Worm (Caenorhabditis elegans) whole organism, mixed stage, embryonic: ENCODE results near the gene C07A12.18.

Experiments
- ceh-39 ChIP-seq: fragments of 150-350 bp; optimal IDR thresholded peaks from 2 replicates; lab custom pipeline; 2014; ENCODE audit warnings: missing biosample characterization, missing genetic modification characterization
- ces-1 ChIP-seq: fragments of 150-350 bp; optimal IDR thresholded peaks from 2 replicates; lab custom pipeline; 2014; ENCODE audit warnings: missing biosample characterization, missing genetic modification reagents, missing genetic modification characterization
- elt-3 ChIP-seq: fragments of 150-350 bp; optimal IDR thresholded peaks from 2 replicates; lab custom pipeline; 2014; ENCODE audit warnings: missing biosample characterization, missing genetic modification characterization
- lin-13 ChIP-seq: fragments of 150-350 bp; optimal IDR thresholded peaks from 2 replicates; lab custom pipeline; 2014; ENCODE audit warnings: missing biosample characterization, missing genetic modification characterization
- lsy-2 ChIP-seq: fragments of 150-350 bp; optimal IDR thresholded peaks from 2 replicates; lab custom pipeline; 2014; ENCODE audit warnings: missing biosample characterization, missing genetic modification characterization
- mab-5 ChIP-seq: fragments of 150-350 bp; optimal IDR thresholded peaks from 2 replicates; lab custom pipeline; 2014; ENCODE audit warnings: missing biosample characterization, missing genetic modification characterization
- mep-1 ChIP-seq: fragments of 150-350 bp; optimal IDR thresholded peaks from 2 replicates; lab custom pipeline; 2017; ENCODE audit warnings: missing biosample characterization, missing genetic modification reagents, missing genetic modification characterization, inconsistent platforms
- nhr-12 ChIP-seq: fragments of 150-350 bp; optimal IDR thresholded peaks from 2 replicates; lab custom pipeline; 2014; ENCODE audit warnings: missing biosample characterization, missing genetic modification characterization
- pha-4 ChIP-seq: fragments of 150-350 bp; optimal IDR thresholded peaks from 2 replicates; lab custom pipeline; 2018; ENCODE audit warnings: missing biosample characterization, missing genetic modification reagents, missing genetic modification characterization
- snpc-4 ChIP-seq: fragments of 150-350 bp; optimal IDR thresholded peaks from 2 replicates; lab custom pipeline; 2014; ENCODE audit warnings: missing biosample characterization, missing genetic modification characterization
- unc-39 ChIP-seq: fragments of 150-350 bp; optimal IDR thresholded peaks from 2 replicates; lab custom pipeline; 2014; ENCODE audit warnings: missing biosample characterization, missing genetic modification characterization

ce11 chrX:4576272-4576671, 26.6 kb upstream of the C07A12.18 start:
- TF ChIP-seq nhr-12 (tag; lab: Kevin White, UChicago) = no peak
- no peak for TF ChIP-seq elt-3 (tag; lab: Kevin White, UChicago)
- TF ChIP-seq unc-39 (tag; lab: Kevin White, UChicago) = no peak
- no peak for TF ChIP-seq pha-4 (tag; lab: Kevin White, UChicago)
- no peak for TF ChIP-seq snpc-4 (tag; lab: Kevin White, UChicago)
- TF ChIP-seq ceh-39 (tag; lab: Kevin White, UChicago) = no peak
- no peak for TF ChIP-seq mab-5 (tag; lab: Kevin White, UChicago)
- peak; percentile 37 for TF ChIP-seq ces-1 (GFP tag; lab: Kevin White, UChicago)
- no peak for TF ChIP-seq lsy-2
- TF ChIP-seq lin-13 (tag; lab: Kevin White, UChicago) = no peak
- no peak for TF ChIP-seq mep-1 (tag; lab: Kevin White, UChicago)
